Worm (Caenorhabditis elegans) whole organism, young adult: ENCODE data around the gene C18D11.7.
"Not testable (repeated sequence)": the region's sequence is repeated elsewhere in the genome, so short reads cannot be mapped to it uniquely, and the experiment has no call there.

ENCODE experiments used
- B0035.1 ChIP-seq: sonication (generic microtip); optimal IDR thresholded peaks from 2 replicates; lab custom pipeline; 2016; ENCODE audit warnings: missing genetic modification characterization, mild to moderate bottlenecking, missing compliant biosample characterization, missing genotype, missing genetic modification reagents
- B0261.1 ChIP-seq: sonication (generic microtip); optimal IDR thresholded peaks from 2 replicates; lab custom pipeline; 2016; ENCODE audit warnings: mild to moderate bottlenecking, missing genetic modification characterization, moderate library complexity, missing compliant biosample characterization
- F52B5.7 ChIP-seq: sonication (generic microtip); optimal IDR thresholded peaks from 2 replicates; lab custom pipeline; 2016; ENCODE audit warnings: mild to moderate bottlenecking, missing genetic modification characterization, missing compliant biosample characterization
- K12H6.12 ChIP-seq: fragments of 200-800 bp; sonication (Bioruptor generic); optimal IDR thresholded peaks from 2 replicates; lab custom pipeline; 2018; ENCODE audit warnings: mild to moderate bottlenecking, missing genetic modification characterization, missing compliant biosample characterization
- T07F8.4 ChIP-seq: sonication (generic microtip); optimal IDR thresholded peaks from 2 replicates; lab custom pipeline; 2016; ENCODE audit warnings: mild to moderate bottlenecking, missing genetic modification characterization, moderate library complexity, missing compliant biosample characterization
- aptf-3 ChIP-seq: fragments of 200-800 bp; sonication (Bioruptor generic); IDR thresholded peaks from 2 replicates; pipeline ENCODE4 v1.3.6; 2022; ENCODE audit warnings: missing genetic modification characterization, missing compliant biosample characterization
- atf-7 ChIP-seq: sonication (generic microtip); optimal IDR thresholded peaks from 2 replicates; lab custom pipeline; 2017; ENCODE audit warnings: mild to moderate bottlenecking, missing genetic modification characterization, missing compliant biosample characterization
- athp-1 ChIP-seq: sonication (generic microtip); optimal IDR thresholded peaks from 2 replicates; lab custom pipeline; 2017; ENCODE audit warnings: mild to moderate bottlenecking, missing genetic modification characterization, missing compliant biosample characterization
- attf-5 ChIP-seq: fragments of 200-800 bp; sonication (Bioruptor generic); optimal IDR thresholded peaks from 2 replicates; lab custom pipeline; 2018; ENCODE audit warnings: mild to moderate bottlenecking, missing genetic modification characterization, missing compliant biosample characterization
- bed-2 ChIP-seq: fragments of 200-800 bp; sonication (Bioruptor generic); IDR thresholded peaks from 2 replicates; pipeline ENCODE4 v1.3.6; 2022; ENCODE audit warnings: missing genetic modification reagents, missing genetic modification characterization, missing compliant biosample characterization
- ccch-3 ChIP-seq: fragments of 200-800 bp; sonication (Bioruptor generic); optimal IDR thresholded peaks from 2 replicates; lab custom pipeline; 2018; ENCODE audit warnings: mild to moderate bottlenecking, missing genetic modification characterization, missing compliant biosample characterization
- cebp-1 ChIP-seq, 2 experiments: fragments of 200-800 bp in 1 of 2; sonication (Bioruptor generic) in 1 of 2; sonication (generic microtip) in 1 of 2; IDR thresholded peaks in 1 of 2; optimal IDR thresholded peaks in 1 of 2; 2 replicates each; pipeline versions ENCODE4 v1.3.6 to Lab custom; 2017 to 2022; ENCODE audit warnings: missing compliant biosample characterization in 2 of 2, missing genetic modification characterization in 2 of 2, mild to moderate bottlenecking in 1 of 2, missing genetic modification reagents in 1 of 2, moderate library complexity in 1 of 2
- ceh-100 ChIP-seq: fragments of 200-800 bp; sonication (Bioruptor generic); IDR thresholded peaks from 2 replicates; pipeline ENCODE4 v1.3.6; 2022; ENCODE audit warnings: missing genetic modification reagents, missing genetic modification characterization, missing compliant biosample characterization
- ceh-27 ChIP-seq: fragments of 200-800 bp; sonication (Bioruptor generic); optimal IDR thresholded peaks from 2 replicates; lab custom pipeline; 2018; ENCODE audit warnings: mild to moderate bottlenecking, missing genetic modification characterization, moderate library complexity, missing compliant biosample characterization
- ceh-79 ChIP-seq: sonication (generic microtip); optimal IDR thresholded peaks from 2 replicates; lab custom pipeline; 2017; ENCODE audit warnings: mild to moderate bottlenecking, missing genetic modification characterization, missing compliant biosample characterization
- dox-1 ChIP-seq: fragments of 200-800 bp; sonication (Bioruptor generic); IDR thresholded peaks from 2 replicates; pipeline ENCODE4 v1.3.6; 2022; ENCODE audit warnings: missing genetic modification reagents, missing genetic modification characterization, missing compliant biosample characterization
- egl-18 ChIP-seq: fragments of 200-800 bp; sonication (Bioruptor generic); IDR thresholded peaks from 2 replicates; pipeline ENCODE4 v1.3.6; 2022; ENCODE audit warnings: missing genetic modification reagents, missing genetic modification characterization, missing compliant biosample characterization
- egl-44 ChIP-seq: fragments of 200-800 bp; sonication (Bioruptor generic); IDR thresholded peaks from 2 replicates; pipeline ENCODE4 v1.3.6; 2022; ENCODE audit warnings: missing genetic modification reagents, missing genetic modification characterization, missing compliant biosample characterization
- ets-4 ChIP-seq: fragments of 200-800 bp; sonication (Bioruptor generic); optimal IDR thresholded peaks from 2 replicates; lab custom pipeline; 2018; ENCODE audit warnings: mild to moderate bottlenecking, missing genetic modification characterization, missing compliant biosample characterization
- fkh-3 ChIP-seq: sonication (generic microtip); optimal IDR thresholded peaks from 2 replicates; lab custom pipeline; 2016; ENCODE audit warnings: mild to moderate bottlenecking, missing genetic modification characterization, missing compliant biosample characterization
- hmg-20 ChIP-seq: fragments of 200-800 bp; sonication (Bioruptor generic); IDR thresholded peaks from 2 replicates; pipeline ENCODE4 v1.3.6; 2022; ENCODE audit warnings: missing genetic modification reagents, missing genetic modification characterization, missing compliant biosample characterization
- lin-35 ChIP-seq, 3 experiments: fragments of 150-350 bp in 2 of 3; sonication (generic microtip) in 1 of 3; optimal IDR thresholded peaks; 2 replicates each; lab custom pipeline; 2014 to 2018; ENCODE audit warnings: missing biosample characterization in 3 of 3, missing genetic modification characterization in 3 of 3, missing genetic modification reagents in 3 of 3
- lsl-1 ChIP-seq: fragments of 200-800 bp; sonication (Bioruptor generic); optimal IDR thresholded peaks from 2 replicates; lab custom pipeline; 2018; ENCODE audit warnings: mild to moderate bottlenecking, missing genetic modification characterization, moderate library complexity, missing compliant biosample characterization
- madf-3 ChIP-seq: fragments of 200-800 bp; sonication (Bioruptor generic); IDR thresholded peaks from 2 replicates; pipeline ENCODE4 v1.3.6; 2022; ENCODE audit warnings: missing genetic modification reagents, missing genetic modification characterization, missing compliant biosample characterization
- madf-6 ChIP-seq: fragments of 200-800 bp; sonication (Bioruptor generic); IDR thresholded peaks from 2 replicates; pipeline ENCODE4 v1.3.6; 2022; ENCODE audit warnings: missing genetic modification reagents, missing genetic modification characterization, missing compliant biosample characterization
- mel-28 ChIP-seq: sonication (generic microtip); optimal IDR thresholded peaks from 2 replicates; lab custom pipeline; 2016; ENCODE audit warnings: borderline replicate concordance, mild to moderate bottlenecking, missing genetic modification characterization, missing compliant biosample characterization
- mes-4 ChIP-seq: sonication (generic microtip); optimal IDR thresholded peaks from 2 replicates; lab custom pipeline; 2016; ENCODE audit warnings: missing genotype, missing genetic modification characterization, missing compliant biosample characterization
- mxl-1 ChIP-seq: sonication (generic microtip); optimal IDR thresholded peaks from 2 replicates; lab custom pipeline; 2016; ENCODE audit warnings: missing genetic modification characterization, missing compliant biosample characterization
- nhr-179 ChIP-seq: sonication (generic microtip); optimal IDR thresholded peaks from 2 replicates; lab custom pipeline; 2016; ENCODE audit warnings: mild to moderate bottlenecking, missing genetic modification characterization, missing compliant biosample characterization
- nhr-80 ChIP-seq: sonication (generic microtip); optimal IDR thresholded peaks from 2 replicates; lab custom pipeline; 2016; ENCODE audit warnings: missing genetic modification characterization, missing compliant biosample characterization
- rcor-1 ChIP-seq: fragments of 200-800 bp; sonication (Bioruptor generic); IDR thresholded peaks from 2 replicates; pipeline ENCODE4 v1.3.6; 2022; ENCODE audit warnings: missing genetic modification reagents, missing genetic modification characterization, missing compliant biosample characterization
- repo-1 ChIP-seq: sonication (generic microtip); optimal IDR thresholded peaks from 2 replicates; lab custom pipeline; 2017; ENCODE audit warnings: mild to moderate bottlenecking, missing genetic modification characterization, missing compliant biosample characterization
- snpc-1.1 ChIP-seq: sonication (generic microtip); optimal IDR thresholded peaks from 2 replicates; lab custom pipeline; 2017; ENCODE audit warnings: missing genetic modification characterization, mild to moderate bottlenecking, missing compliant biosample characterization, antibody characterized with exemption, moderate library complexity, missing genotype, missing genetic modification reagents; ENCODE audit not compliant: insufficient read depth
- snpc-1.3 ChIP-seq: sonication (generic microtip); optimal IDR thresholded peaks from 2 replicates; lab custom pipeline; 2017; ENCODE audit warnings: missing genetic modification characterization, mild to moderate bottlenecking, missing compliant biosample characterization, antibody characterized with exemption, moderate library complexity, missing genotype, missing genetic modification reagents; ENCODE audit not compliant: insufficient read depth
- snpc-3.4 ChIP-seq: sonication (generic microtip); optimal IDR thresholded peaks from 2 replicates; lab custom pipeline; 2017; ENCODE audit warnings: missing genetic modification characterization, mild to moderate bottlenecking, missing compliant biosample characterization, antibody characterized with exemption, moderate library complexity, missing genotype, missing genetic modification reagents
- tbp1 ChIP-seq: fragments of 200-800 bp; sonication (Bioruptor generic); optimal IDR thresholded peaks from 2 replicates; lab custom pipeline; 2018; ENCODE audit warnings: mild to moderate bottlenecking, missing genetic modification characterization, missing compliant biosample characterization
- zim-3 ChIP-seq: sonication (generic microtip); optimal IDR thresholded peaks from 2 replicates; lab custom pipeline; 2017; ENCODE audit warnings: mild to moderate bottlenecking, missing genetic modification characterization, moderate library complexity, missing compliant biosample characterization
- ztf-18 ChIP-seq: sonication (generic microtip); optimal IDR thresholded peaks from 2 replicates; lab custom pipeline; 2016; ENCODE audit warnings: missing genotype, mild to moderate bottlenecking, missing genetic modification characterization, missing compliant biosample characterization
- ztf-22 ChIP-seq: fragments of 200-800 bp; sonication (Bioruptor generic); optimal IDR thresholded peaks from 2 replicates; lab custom pipeline; 2018; ENCODE audit warnings: mild to moderate bottlenecking, missing genetic modification characterization, moderate library complexity, missing compliant biosample characterization
- ztf-26 ChIP-seq: sonication (generic microtip); optimal IDR thresholded peaks from 2 replicates; lab custom pipeline; 2017; ENCODE audit warnings: missing genetic modification characterization, missing compliant biosample characterization
- ztf-3 ChIP-seq: fragments of 200-800 bp; sonication (Bioruptor generic); optimal IDR thresholded peaks from 2 replicates; lab custom pipeline; 2018; ENCODE audit warnings: mild to moderate bottlenecking, missing genetic modification characterization, missing compliant biosample characterization

Gene C18D11.7

ce11 chrIII:11792295-11793256 is 14.0 kb downstream of the C18D11.7 start, which contains the start of gene C24H11.2 (continued):
- TF ChIP-seq B0261.1 (tag; lab: Kevin White, UChicago) (peak; percentile 80), snpc-3.4 (tag; lab: Kevin White, UChicago) (peak; percentile 52), ztf-22 (GFP tag; lab: Kevin White, UChicago) (peak; percentile 68), egl-44 (GFP tag; lab: Robert Waterston, UW) (peak; percentile 82; the same call in 1 of the 2 replicates), snpc-1.1 (peak; percentile 32), mes-4 (tag; lab: Kevin White, UChicago) (peak; percentile 3), lsl-1 (GFP tag; lab: Kevin White, UChicago) (peak; percentile 13), cebp-1 (tag; optimal IDR thresholded peaks at IDR 0.05; lab: Kevin White, UChicago) (peak; percentile 70), F52B5.7 (tag; lab: Kevin White, UChicago) (peak; percentile 55), T07F8.4 (peak; percentile 28), snpc-1.3 (peak; percentile 22), nhr-179 (tag; lab: Kevin White, UChicago) (peak; percentile 23), ztf-26 (tag; lab: Kevin White, UChicago) (peak; percentile 69), hmg-20 (GFP tag; lab: Robert Waterston, UW) (peak; percentile 74; the same call in 1 of the 2 replicates), ceh-79 (tag; lab: Kevin White, UChicago) (peak; percentile 35), ztf-3 (GFP tag; lab: Kevin White, UChicago) (peak; percentile 38), lin-35 (GFP tag; optimal IDR thresholded peaks at IDR 0.05; lab: Kevin White, UChicago) (peak in 1 of 3 experiments; percentile 35), ztf-18 (tag; lab: Kevin White, UChicago) (peak; percentile 51), athp-1 (tag; lab: Kevin White, UChicago) (peak; percentile 71), madf-3 (0 out of 2 replicates have a peak, but pooled peaks have one; percentile 18), bed-2 (GFP tag; lab: Robert Waterston, UW) (0 out of 2 replicates have a peak, but pooled peaks have one; percentile 17), attf-5 (GFP tag; lab: Kevin White, UChicago) (peak; percentile 59), dox-1 (GFP tag; lab: Robert Waterston, UW) (peak; percentile 80), tbp1 (GFP tag; lab: Kevin White, UChicago) (peak; percentile 94), ccch-3 (GFP tag; lab: Kevin White, UChicago) (peak; percentile 42), ceh-27 (GFP tag; lab: Kevin White, UChicago) (peak; percentile 46), zim-3 (tag; lab: Kevin White, UChicago) (peak; percentile 80), mxl-1 (tag; lab: Kevin White, UChicago) (peak; percentile 50), aptf-3 (GFP tag; lab: Robert Waterston, UW) (peak; percentile 83; the same call in 1 of the 2 replicates), atf-7 (tag; lab: Kevin White, UChicago) (peak; percentile 53), nhr-80 (tag; lab: Kevin White, UChicago) (peak; percentile 12), mel-28 (tag; lab: Kevin White, UChicago) (peak; percentile 59), K12H6.12 (tag; lab: Kevin White, UChicago) (peak; percentile 56), repo-1 (peak; percentile 73), egl-18 (GFP tag; lab: Robert Waterston, UW) (0 out of 2 replicates have a peak, but pooled peaks have one; percentile 47), fkh-3 (tag; lab: Kevin White, UChicago) (peak; percentile 70), rcor-1 (GFP tag; lab: Robert Waterston, UW) (peak; percentile 61; the same call in 1 of the 2 replicates), ceh-100 (GFP tag; lab: Robert Waterston, UW) (peak; percentile 34; the same call in 1 of the 2 replicates), B0035.1 (tag; lab: Kevin White, UChicago) (peak; percentile 53), ets-4 (GFP tag; lab: Kevin White, UChicago) (peak; percentile 32), madf-6 (GFP tag; lab: Robert Waterston, UW) (0 out of 2 replicates have a peak, but pooled peaks have one; percentile 25)
- TF ChIP-seq cebp-1 (GFP tag; IDR thresholded peaks at IDR 0.05; lab: Robert Waterston, UW) = not testable (repeated sequence)
